Worm (Caenorhabditis elegans) whole organism, young adult: ENCODE measurements around the gene cwn-1.

Experiments used
- B0019.2 ChIP-seq: fragments of 200-800 bp; sonication (Bioruptor generic); conservative IDR thresholded peaks from 2 replicates; pipeline ENCODE4 v1.3.6; 2022; ENCODE audit warnings: missing genetic modification reagents, missing genetic modification characterization, missing compliant biosample characterization
- C06A6.2 ChIP-seq: fragments of 200-800 bp; sonication (Bioruptor generic); conservative IDR thresholded peaks from 2 replicates; pipeline ENCODE4 v1.3.6; 2022; ENCODE audit warnings: missing genetic modification characterization, missing compliant biosample characterization
- C17E4.6 ChIP-seq: fragments of 200-800 bp; sonication (Bioruptor generic); IDR thresholded peaks from 2 replicates; pipeline ENCODE4 v1.3.6; 2022; ENCODE audit warnings: missing genetic modification reagents, missing genetic modification characterization, missing compliant biosample characterization
- D2030.7 ChIP-seq: fragments of 200-800 bp; sonication (Bioruptor generic); IDR thresholded peaks from 2 replicates; pipeline ENCODE4 v1.3.6; 2022; ENCODE audit warnings: missing genetic modification reagents, missing genetic modification characterization, missing compliant biosample characterization
- F57C9.4 ChIP-seq: sonication (generic microtip); optimal IDR thresholded peaks from 2 replicates; lab custom pipeline; 2017; ENCODE audit warnings: mild to moderate bottlenecking, missing genetic modification characterization, missing compliant biosample characterization
- T07F8.4 ChIP-seq: sonication (generic microtip); optimal IDR thresholded peaks from 2 replicates; lab custom pipeline; 2016; ENCODE audit warnings: mild to moderate bottlenecking, missing genetic modification characterization, moderate library complexity, missing compliant biosample characterization
- T26A5.8 ChIP-seq: sonication (generic microtip); optimal IDR thresholded peaks from 2 replicates; lab custom pipeline; 2016; ENCODE audit warnings: missing genetic modification characterization, missing compliant biosample characterization
- Y53G8AR.9 ChIP-seq: fragments of 200-800 bp; sonication (Bioruptor generic); conservative IDR thresholded peaks from 2 replicates; pipeline ENCODE4 v1.3.6; 2022; ENCODE audit warnings: missing genetic modification reagents, missing genetic modification characterization, missing compliant biosample characterization
- Y79H2A.3 ChIP-seq: fragments of 200-800 bp; sonication (Bioruptor generic); conservative IDR thresholded peaks from 2 replicates; pipeline ENCODE4 v1.3.6; 2022; ENCODE audit warnings: missing genetic modification reagents, missing genetic modification characterization, missing compliant biosample characterization
- Y95B8A.8 ChIP-seq: fragments of 200-800 bp; sonication (Bioruptor generic); IDR thresholded peaks from 2 replicates; pipeline ENCODE4 v1.3.6; 2022; ENCODE audit warnings: missing genetic modification reagents, missing genetic modification characterization, missing compliant biosample characterization
- ama-1 ChIP-seq, 3 experiments: fragments of 150-350 bp in 1 of 3; sonication (generic microtip) in 2 of 3; optimal IDR thresholded peaks; 2 replicates each; lab custom pipeline; 2014 to 2018; ENCODE audit warnings: missing biosample characterization in 2 of 3, missing genetic modification characterization in 2 of 3, missing genetic modification reagents in 2 of 3
- aptf-2 ChIP-seq: fragments of 200-800 bp; sonication (Bioruptor generic); conservative IDR thresholded peaks from 2 replicates; pipeline ENCODE4 v1.3.6; 2022; ENCODE audit warnings: missing genetic modification reagents, missing genetic modification characterization, missing compliant biosample characterization
- aptf-3 ChIP-seq: fragments of 200-800 bp; sonication (Bioruptor generic); IDR thresholded peaks from 2 replicates; pipeline ENCODE4 v1.3.6; 2022; ENCODE audit warnings: missing genetic modification characterization, missing compliant biosample characterization
- attf-5 ChIP-seq: fragments of 200-800 bp; sonication (Bioruptor generic); optimal IDR thresholded peaks from 2 replicates; lab custom pipeline; 2018; ENCODE audit warnings: mild to moderate bottlenecking, missing genetic modification characterization, missing compliant biosample characterization
- ceh-100 ChIP-seq: fragments of 200-800 bp; sonication (Bioruptor generic); IDR thresholded peaks from 2 replicates; pipeline ENCODE4 v1.3.6; 2022; ENCODE audit warnings: missing genetic modification reagents, missing genetic modification characterization, missing compliant biosample characterization
- ceh-40 ChIP-seq: fragments of 200-800 bp; sonication (Bioruptor generic); IDR thresholded peaks from 2 replicates; pipeline ENCODE4 v1.3.6; 2022; ENCODE audit warnings: missing genetic modification characterization, missing compliant biosample characterization
- dpl-1 ChIP-seq: fragments of 150-350 bp; optimal IDR thresholded peaks from 2 replicates; lab custom pipeline; 2014; ENCODE audit warnings: missing biosample characterization, missing genetic modification reagents, missing genetic modification characterization
- egrh-3 ChIP-seq: fragments of 200-800 bp; sonication (Bioruptor generic); IDR thresholded peaks from 2 replicates; pipeline ENCODE4 v1.3.6; 2022; ENCODE audit warnings: missing genetic modification reagents, missing genetic modification characterization, missing compliant biosample characterization
- hmg-1.2 ChIP-seq: fragments of 200-800 bp; sonication (Bioruptor generic); IDR thresholded peaks from 2 replicates; pipeline ENCODE4 v1.3.6; 2022; ENCODE audit warnings: missing genetic modification reagents, missing genetic modification characterization, missing compliant biosample characterization
- hrde-1 ChIP-seq: sonication (generic microtip); optimal IDR thresholded peaks from 2 replicates; lab custom pipeline; 2016; ENCODE audit warnings: missing genetic modification characterization, mild to moderate bottlenecking, missing compliant biosample characterization, moderate library complexity, missing genotype, missing genetic modification reagents, borderline replicate concordance
- lag-1 ChIP-seq: fragments of 200-800 bp; sonication (Bioruptor generic); IDR thresholded peaks from 2 replicates; pipeline ENCODE4 v1.3.6; 2022; ENCODE audit warnings: missing genetic modification reagents, missing genetic modification characterization, missing compliant biosample characterization
- let-607 ChIP-seq, 2 experiments: fragments of 200-800 bp in 1 of 2; sonication (Bioruptor generic) in 1 of 2; sonication (generic microtip) in 1 of 2; optimal IDR thresholded peaks; 2 replicates each; lab custom pipeline; 2016 to 2018; ENCODE audit warnings: mild to moderate bottlenecking in 2 of 2, missing compliant biosample characterization in 2 of 2, missing genetic modification characterization in 2 of 2, moderate library complexity in 2 of 2, missing genotype in 1 of 2
- lin-26 ChIP-seq: fragments of 200-800 bp; sonication (Bioruptor generic); IDR thresholded peaks from 2 replicates; pipeline ENCODE4 v1.3.6; 2022; ENCODE audit warnings: missing genetic modification reagents, missing genetic modification characterization, missing compliant biosample characterization
- madf-6 ChIP-seq: fragments of 200-800 bp; sonication (Bioruptor generic); IDR thresholded peaks from 2 replicates; pipeline ENCODE4 v1.3.6; 2022; ENCODE audit warnings: missing genetic modification reagents, missing genetic modification characterization, missing compliant biosample characterization
- mcd-1 ChIP-seq: fragments of 200-800 bp; sonication (Bioruptor generic); IDR thresholded peaks from 2 replicates; pipeline ENCODE4 v1.3.6; 2022; ENCODE audit warnings: missing genetic modification reagents, missing genetic modification characterization, missing compliant biosample characterization
- mel-28 ChIP-seq: sonication (generic microtip); optimal IDR thresholded peaks from 2 replicates; lab custom pipeline; 2016; ENCODE audit warnings: borderline replicate concordance, mild to moderate bottlenecking, missing genetic modification characterization, missing compliant biosample characterization
- nfya-1 ChIP-seq: sonication (generic microtip); optimal IDR thresholded peaks from 2 replicates; lab custom pipeline; 2017; ENCODE audit warnings: antibody characterized with exemption, missing compliant biosample characterization, missing genetic modification characterization, borderline replicate concordance; ENCODE audit not compliant: insufficient read depth
- nfyb-1 ChIP-seq: fragments of 200-800 bp; sonication (Bioruptor generic); IDR thresholded peaks from 2 replicates; pipeline ENCODE4 v1.3.6; 2022; ENCODE audit warnings: missing genetic modification reagents, missing genetic modification characterization, missing compliant biosample characterization
- nhr-80 ChIP-seq: sonication (generic microtip); optimal IDR thresholded peaks from 2 replicates; lab custom pipeline; 2016; ENCODE audit warnings: missing genetic modification characterization, missing compliant biosample characterization
- pha-4 ChIP-seq: fragments of 150-350 bp; sonication (generic microtip); optimal IDR thresholded peaks from 2 replicates; lab custom pipeline; 2014; ENCODE audit warnings: missing biosample characterization, missing genetic modification reagents, missing genetic modification characterization
- rcor-1 ChIP-seq: fragments of 200-800 bp; sonication (Bioruptor generic); IDR thresholded peaks from 2 replicates; pipeline ENCODE4 v1.3.6; 2022; ENCODE audit warnings: missing genetic modification reagents, missing genetic modification characterization, missing compliant biosample characterization
- rec-8 ChIP-seq, 2 experiments: sonication (generic microtip); optimal IDR thresholded peaks; 2 replicates each; lab custom pipeline; 2016; ENCODE audit warnings: mild to moderate bottlenecking in 2 of 2, missing genetic modification characterization in 2 of 2, missing genetic modification reagents in 2 of 2, missing genotype in 2 of 2, missing biosample characterization in 1 of 2, missing compliant biosample characterization in 1 of 2, moderate library complexity in 1 of 2
- sea-2 ChIP-seq: fragments of 200-800 bp; sonication (Bioruptor generic); IDR thresholded peaks from 2 replicates; pipeline ENCODE4 v1.3.6; 2022; ENCODE audit warnings: missing genetic modification characterization, missing compliant biosample characterization
- snpc-4 ChIP-seq, 5 experiments: fragments of 150-350 bp in 1 of 5; sonication (generic microtip) in 4 of 5; optimal IDR thresholded peaks; 2 replicates each; lab custom pipeline; 2014 to 2018; ENCODE audit warnings: missing genetic modification characterization in 5 of 5, missing biosample characterization in 3 of 5, antibody characterized with exemption in 2 of 5, mild to moderate bottlenecking in 2 of 5, missing compliant biosample characterization in 2 of 5, missing genotype in 2 of 5, moderate library complexity in 2 of 5, missing genetic modification reagents in 1 of 5
- tlf-1 ChIP-seq: fragments of 200-800 bp; sonication (Bioruptor generic); optimal IDR thresholded peaks from 2 replicates; lab custom pipeline; 2018; ENCODE audit warnings: mild to moderate bottlenecking, missing genetic modification characterization, missing compliant biosample characterization
- ztf-18 ChIP-seq: sonication (generic microtip); optimal IDR thresholded peaks from 2 replicates; lab custom pipeline; 2016; ENCODE audit warnings: missing genotype, mild to moderate bottlenecking, missing genetic modification characterization, missing compliant biosample characterization
- ztf-25 ChIP-seq: fragments of 200-800 bp; sonication (Bioruptor generic); IDR thresholded peaks from 2 replicates; pipeline ENCODE4 v1.3.6; 2022; ENCODE audit warnings: missing genetic modification reagents, missing genetic modification characterization, missing compliant biosample characterization
- ztf-26 ChIP-seq: sonication (generic microtip); optimal IDR thresholded peaks from 2 replicates; lab custom pipeline; 2017; ENCODE audit warnings: missing genetic modification characterization, missing compliant biosample characterization

The cwn-1 gene

DNA sequence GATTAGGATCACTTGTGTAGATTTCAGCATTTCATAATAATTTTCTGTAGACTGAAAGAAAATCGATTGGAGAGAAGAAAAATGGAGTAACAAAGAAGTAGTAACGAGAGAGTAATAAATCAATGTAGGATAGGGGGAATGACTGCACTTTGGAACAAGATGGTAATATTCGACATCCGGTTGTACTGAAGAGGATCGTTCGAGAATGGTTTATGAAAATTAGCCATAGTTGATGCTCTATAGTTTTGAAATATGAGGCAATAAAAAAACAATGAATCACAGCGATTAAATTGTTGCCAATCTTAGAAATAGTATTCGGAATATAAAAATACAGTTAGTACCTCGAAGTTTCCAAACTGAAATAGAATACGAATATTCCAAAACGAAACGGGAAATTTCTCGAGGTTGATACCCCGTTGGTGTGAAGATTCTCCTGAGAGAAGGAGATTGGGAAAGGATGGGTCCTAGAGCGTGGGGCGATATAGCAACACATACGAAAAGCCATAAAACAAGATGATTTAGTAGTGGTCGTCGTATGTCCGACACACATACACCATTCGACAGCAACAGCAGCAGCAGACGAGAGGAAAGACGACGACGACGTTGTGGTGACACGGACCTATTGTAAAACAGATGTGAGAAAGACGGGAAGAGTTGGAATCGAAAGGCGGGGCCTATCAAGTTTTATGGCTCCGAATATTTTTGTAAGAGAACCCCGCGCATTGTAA, at the start of gene cwn-1:
Gene cwn-1, minus strand, starts transcription at position 51 of the 728 bp plus-strand sequence.
- TF ChIP-seq ceh-100 (no peak), ceh-40 (no peak), B0019.2 (GFP tag; lab: Robert Waterston, UW) (no peak), nhr-80 (no peak), nfyb-1 (no peak), lin-26 (GFP tag; lab: Robert Waterston, UW) (no peak), snpc-4 (GFP tag; optimal IDR thresholded peaks at IDR 0.05; lab: Kevin White, UChicago) (no peak), snpc-4 (tag; optimal IDR thresholded peaks at IDR 0.05; lab: Kevin White, UChicago) (no peak), rec-8 (tag; optimal IDR thresholded peaks at IDR 0.05; lab: Kevin White, UChicago) (no peak), let-607 (tag; optimal IDR thresholded peaks at IDR 0.05; lab: Kevin White, UChicago) (no peak), F57C9.4 (tag; lab: Kevin White, UChicago) (no peak), madf-6 (GFP tag; lab: Robert Waterston, UW) (no peak)

DNA sequence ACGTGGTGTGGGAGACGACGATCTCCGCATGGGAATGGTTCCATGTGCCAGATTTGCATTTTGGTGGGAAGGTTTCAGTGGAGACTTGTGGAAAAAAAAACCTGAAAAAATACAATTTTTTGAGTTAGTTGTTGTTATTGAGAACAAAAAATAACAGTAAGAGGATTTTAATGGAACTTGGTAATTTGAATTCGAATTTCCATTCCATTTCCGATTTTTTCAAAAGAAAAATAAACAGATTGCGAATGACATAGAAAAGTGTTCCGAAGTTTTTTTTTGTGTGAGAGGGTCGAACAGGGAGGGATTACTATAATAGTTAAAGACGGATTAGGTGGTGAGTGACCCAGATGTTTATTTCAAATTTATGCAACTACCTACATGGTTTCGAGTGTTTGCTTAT, 45.6 kb upstream of the cwn-1 start, which contains the start of gene T01D1.4:
Gene T01D1.4, minus strand, starts transcription at position 101 of the 400 bp plus-strand sequence.
- TF ChIP-seq dpl-1 (GFP tag; lab: Kevin White, UChicago) (no peak), ztf-25 (GFP tag; lab: Robert Waterston, UW) (no peak), T26A5.8 (tag; lab: Kevin White, UChicago) (no peak), F57C9.4 (tag; lab: Kevin White, UChicago) (no peak)

DNA sequence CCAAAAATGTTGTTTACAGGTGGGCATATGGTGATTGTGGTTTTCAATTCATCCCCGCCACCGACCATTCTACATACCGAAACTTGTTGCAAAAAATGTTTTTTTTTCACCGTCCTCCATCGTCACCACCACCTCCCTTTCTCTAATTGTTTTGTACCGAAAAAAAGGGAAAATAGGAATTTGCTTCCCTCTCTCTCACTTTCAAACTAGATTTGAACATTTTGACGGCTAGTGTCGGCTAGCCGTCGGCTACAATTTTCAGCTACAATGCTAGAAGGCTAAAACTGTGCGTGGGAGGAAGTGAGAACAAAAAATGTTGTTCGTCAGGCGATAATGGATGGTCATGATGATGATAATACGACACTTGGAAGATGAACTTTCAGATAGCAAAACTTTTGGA, 44.7 kb upstream of the cwn-1 start:
- no peak for TF ChIP-seq rcor-1 (GFP tag; lab: Robert Waterston, UW)
- no peak for TF ChIP-seq hmg-1.2 (GFP tag; lab: Robert Waterston, UW)
- no peak for TF ChIP-seq mel-28 (tag; lab: Kevin White, UChicago)
- no peak for TF ChIP-seq Y79H2A.3 (GFP tag; lab: Robert Waterston, UW)
- TF ChIP-seq D2030.7 (GFP tag; lab: Robert Waterston, UW): no peak
- no peak for TF ChIP-seq Y53G8AR.9 (GFP tag; lab: Robert Waterston, UW)
- TF ChIP-seq C06A6.2: no peak
- no peak for TF ChIP-seq Y95B8A.8
- TF ChIP-seq tlf-1 (GFP tag; lab: Kevin White, UChicago): no peak
- TF ChIP-seq aptf-3: no peak
- no peak for TF ChIP-seq aptf-2 (GFP tag; lab: Robert Waterston, UW)
- no peak for TF ChIP-seq nfya-1 (tag; lab: Kevin White, UChicago)
- TF ChIP-seq sea-2 (GFP tag; lab: Robert Waterston, UW): no peak
- no peak for TF ChIP-seq C17E4.6
- TF ChIP-seq ztf-18 (tag; lab: Kevin White, UChicago): no peak
- TF ChIP-seq hrde-1 (tag; lab: Kevin White, UChicago): no peak
- TF ChIP-seq, all 124 proteins: peak for 0

ce11 chrII:176622-177021, 43.2 kb upstream of the cwn-1 start:
- TF ChIP-seq lag-1: no peak
- no peak for TF ChIP-seq ztf-26 (tag; lab: Kevin White, UChicago)
- TF ChIP-seq ama-1 (optimal IDR thresholded peaks at IDR 0.05; lab: Kevin White, UChicago): no peak
- no peak for TF ChIP-seq ama-1 (GFP tag; optimal IDR thresholded peaks at IDR 0.05; lab: Kevin White, UChicago)
- TF ChIP-seq mcd-1 (GFP tag; lab: Robert Waterston, UW): no peak
- no peak for TF ChIP-seq egrh-3 (GFP tag; lab: Robert Waterston, UW)
- TF ChIP-seq attf-5 (GFP tag; lab: Kevin White, UChicago): no peak
- TF ChIP-seq nhr-80: no peak
- no peak for TF ChIP-seq T07F8.4 (tag; lab: Kevin White, UChicago)
- no peak for TF ChIP-seq pha-4 (tag; lab: Kevin White, UChicago)
